Fruit fly (Drosophila melanogaster) whole organism, embryonic: ENCODE measurements around the gene 14-3-3epsilon.

ENCODE experiments used
- ATbp ChIP-seq: fragments of 200-800 bp; sonication (Bioruptor generic); optimal IDR thresholded peaks from 2 replicates; lab custom pipeline; 2017; ENCODE audit warnings: missing biosample characterization, mild to moderate bottlenecking, missing genetic modification characterization, missing genetic modification reagents
- BEAF-32 ChIP-seq: fragments of 200-800 bp; sonication (Bioruptor generic); optimal IDR thresholded peaks from 3 replicates; lab custom pipeline; 2017; ENCODE audit warnings: missing biosample characterization, missing genetic modification characterization, mild to moderate bottlenecking, moderate library complexity, missing genetic modification reagents
- CG11398 ChIP-seq: fragments of 200-800 bp; sonication (Bioruptor generic); optimal IDR thresholded peaks from 2 replicates; lab custom pipeline; 2016; ENCODE audit warnings: missing biosample characterization, missing genetic modification characterization
- CG13123 ChIP-seq: fragments of 200-800 bp; sonication (Bioruptor generic); optimal IDR thresholded peaks from 2 replicates; lab custom pipeline; 2016; ENCODE audit warnings: missing biosample characterization, missing genetic modification characterization
- CG15696 ChIP-seq: fragments of 200-800 bp; sonication (Bioruptor generic); optimal IDR thresholded peaks from 2 replicates; lab custom pipeline; 2019; ENCODE audit warnings: missing biosample characterization, mild to moderate bottlenecking, missing genetic modification characterization, moderate library complexity
- CG16779 ChIP-seq: fragments of 200-800 bp; sonication (Bioruptor generic); IDR thresholded peaks from 2 replicates; pipeline ENCODE4 v1.3.6; 2022; ENCODE audit warnings: missing biosample characterization, missing genetic modification characterization
- CG17328 ChIP-seq: fragments of 200-800 bp; sonication (Bioruptor generic); IDR thresholded peaks from 2 replicates; pipeline ENCODE4 v1.3.6; 2022; ENCODE audit warnings: missing biosample characterization, missing genetic modification characterization
- CG1792 ChIP-seq: fragments of 200-800 bp; sonication (Bioruptor generic); optimal IDR thresholded peaks from 2 replicates; lab custom pipeline; 2016; ENCODE audit warnings: missing biosample characterization, missing genetic modification characterization
- CG2116 ChIP-seq: fragments of 200-800 bp; sonication (Bioruptor generic); optimal IDR thresholded peaks from 3 replicates; lab custom pipeline; 2018; ENCODE audit warnings: missing biosample characterization, mild to moderate bottlenecking, missing genetic modification characterization
- CG3407 ChIP-seq: fragments of 200-800 bp; sonication (Bioruptor generic); optimal IDR thresholded peaks from 2 replicates; lab custom pipeline; 2018; ENCODE audit warnings: missing biosample characterization, mild to moderate bottlenecking, missing genetic modification characterization
- CG3838 ChIP-seq: fragments of 200-800 bp; sonication (Bioruptor generic); optimal IDR thresholded peaks from 3 replicates; lab custom pipeline; 2016; ENCODE audit warnings: missing biosample characterization, missing genetic modification characterization
- CG3995 ChIP-seq: fragments of 200-800 bp; sonication (Bioruptor generic); optimal IDR thresholded peaks from 3 replicates; lab custom pipeline; 2016; ENCODE audit warnings: missing biosample characterization, missing genetic modification characterization
- CG4404 ChIP-seq: fragments of 200-800 bp; sonication (Bioruptor generic); IDR thresholded peaks from 2 replicates; pipeline ENCODE4 v1.3.6; 2022; ENCODE audit warnings: missing biosample characterization, missing genetic modification characterization
- CG8359 ChIP-seq: fragments of 200-800 bp; sonication (Bioruptor generic); optimal IDR thresholded peaks from 2 replicates; lab custom pipeline; 2017; ENCODE audit warnings: missing biosample characterization, mild to moderate bottlenecking, missing genetic modification characterization, borderline replicate concordance
- CG8765 ChIP-seq: fragments of 200-800 bp; sonication (Bioruptor generic); IDR thresholded peaks from 2 replicates; pipeline ENCODE4 v1.3.6; 2022; ENCODE audit warnings: missing biosample characterization, missing genetic modification characterization
- CG9797 ChIP-seq: fragments of 200-800 bp; sonication (Bioruptor generic); optimal IDR thresholded peaks from 3 replicates; lab custom pipeline; 2018; ENCODE audit warnings: missing biosample characterization, mild to moderate bottlenecking, missing genetic modification characterization
- Chrac-16 ChIP-seq: fragments of 200-800 bp; sonication (Bioruptor generic); optimal IDR thresholded peaks from 3 replicates; lab custom pipeline; 2016; ENCODE audit warnings: missing biosample characterization, missing genetic modification characterization
- Deaf1 ChIP-seq: fragments of 200-800 bp; optimal IDR thresholded peaks from 3 replicates; lab custom pipeline; 2019; ENCODE audit warnings: missing biosample characterization, mild to moderate bottlenecking, missing genetic modification characterization, moderate library complexity
- Dfd ChIP-seq, 2 experiments: fragments of >200 bp; optimal IDR thresholded peaks; 2 replicates each; lab custom pipeline; 2017; ENCODE audit warnings: missing biosample characterization in 2 of 2, missing genetic modification characterization in 2 of 2
- E2f1 ChIP-seq: fragments of 200-800 bp; sonication (Bioruptor generic); IDR thresholded peaks from 2 replicates; pipeline ENCODE4 v1.3.6; 2022; ENCODE audit warnings: missing biosample characterization, missing genetic modification characterization
- HLHmδ ChIP-seq: fragments of 200-800 bp; sonication (Bioruptor generic); optimal IDR thresholded peaks from 2 replicates; lab custom pipeline; 2018; ENCODE audit warnings: missing biosample characterization, mild to moderate bottlenecking, missing genetic modification characterization, moderate library complexity
- Kr ChIP-seq: fragments of 200-800 bp; sonication (Bioruptor generic); optimal IDR thresholded peaks from 2 replicates; lab custom pipeline; 2017; ENCODE audit warnings: missing biosample characterization, mild to moderate bottlenecking, missing genetic modification characterization
- Nf-YA ChIP-seq: fragments of 200-800 bp; sonication (Bioruptor generic); IDR thresholded peaks from 2 replicates; pipeline ENCODE4 v1.3.6; 2022; ENCODE audit warnings: missing biosample characterization, missing genetic modification characterization
- Oli ChIP-seq: fragments of 200-800 bp; sonication (Bioruptor generic); optimal IDR thresholded peaks from 2 replicates; lab custom pipeline; 2018; ENCODE audit warnings: missing biosample characterization, mild to moderate bottlenecking, missing genetic modification characterization, moderate library complexity
- PHDP ChIP-seq: fragments of 200-800 bp; sonication (Bioruptor generic); optimal IDR thresholded peaks from 3 replicates; lab custom pipeline; 2018; ENCODE audit warnings: missing biosample characterization, mild to moderate bottlenecking, missing genetic modification characterization, moderate library complexity
- Sox102F ChIP-seq: fragments of 200-800 bp; sonication (Bioruptor generic); optimal IDR thresholded peaks from 2 replicates; lab custom pipeline; 2018; ENCODE audit warnings: missing biosample characterization, mild to moderate bottlenecking, missing genetic modification characterization, moderate library complexity
- bowl ChIP-seq: fragments of 200-800 bp; sonication (Bioruptor generic); IDR thresholded peaks from 2 replicates; pipeline ENCODE4 v1.3.6; 2022; ENCODE audit warnings: missing biosample characterization, missing genetic modification characterization
- dati ChIP-seq: fragments of 200-800 bp; sonication (Bioruptor generic); IDR thresholded peaks from 2 replicates; pipeline ENCODE4 v1.3.6; 2022; ENCODE audit warnings: missing biosample characterization, missing genetic modification characterization
- dm ChIP-seq: fragments of 200-800 bp; sonication (Bioruptor generic); optimal IDR thresholded peaks from 3 replicates; lab custom pipeline; 2016; ENCODE audit warnings: missing biosample characterization, missing genetic modification characterization
- fd64A ChIP-seq: fragments of 200-800 bp; sonication (Bioruptor generic); optimal IDR thresholded peaks from 3 replicates; lab custom pipeline; 2018; ENCODE audit warnings: missing biosample characterization, mild to moderate bottlenecking, missing genetic modification characterization
- fu2 ChIP-seq: fragments of 200-800 bp; sonication (Bioruptor generic); optimal IDR thresholded peaks from 2 replicates; lab custom pipeline; 2016; ENCODE audit warnings: missing biosample characterization, missing genetic modification characterization
- gro ChIP-seq: fragments of 200-800 bp; sonication (Bioruptor generic); optimal IDR thresholded peaks from 2 replicates; lab custom pipeline; 2016; ENCODE audit warnings: missing biosample characterization, missing genetic modification characterization
- ham ChIP-seq: fragments of 200-800 bp; sonication (Bioruptor generic); IDR thresholded peaks from 2 replicates; pipeline ENCODE4 v1.3.6; 2022; ENCODE audit warnings: missing biosample characterization, missing genetic modification characterization
- her ChIP-seq: fragments of 200-800 bp; sonication (Bioruptor generic); optimal IDR thresholded peaks from 2 replicates; lab custom pipeline; 2016; ENCODE audit warnings: missing biosample characterization, missing genetic modification characterization
- kah ChIP-seq: fragments of 200-800 bp; sonication (Bioruptor generic); optimal IDR thresholded peaks from 2 replicates; lab custom pipeline; 2018; ENCODE audit warnings: missing biosample characterization, mild to moderate bottlenecking, missing genetic modification characterization
- ken ChIP-seq: fragments of 200-800 bp; sonication (Bioruptor generic); IDR thresholded peaks from 3 replicates; pipeline ENCODE4 v1.3.6; 2022; ENCODE audit warnings: missing biosample characterization, missing genetic modification characterization
- klu ChIP-seq: fragments of 200-800 bp; sonication (Bioruptor generic); IDR thresholded peaks from 2 replicates; pipeline ENCODE4 v1.3.6; 2022; ENCODE audit warnings: missing biosample characterization, missing genetic modification characterization
- mirr ChIP-seq: fragments of 200-800 bp; sonication (Bioruptor generic); optimal IDR thresholded peaks from 3 replicates; lab custom pipeline; 2018; ENCODE audit warnings: missing biosample characterization, mild to moderate bottlenecking, missing genetic modification characterization
- peb ChIP-seq: fragments of 200-800 bp; sonication (Bioruptor generic); IDR thresholded peaks from 2 replicates; pipeline ENCODE4 v1.3.6; 2022; ENCODE audit warnings: missing biosample characterization, missing genetic modification characterization
- phol ChIP-seq: fragments of 200-800 bp; sonication (Bioruptor generic); optimal IDR thresholded peaks from 3 replicates; lab custom pipeline; 2018; ENCODE audit warnings: missing biosample characterization, mild to moderate bottlenecking, missing genetic modification characterization, moderate library complexity
- pzg ChIP-seq: fragments of 200-800 bp; sonication (Bioruptor generic); optimal IDR thresholded peaks from 3 replicates; lab custom pipeline; 2018; ENCODE audit warnings: missing biosample characterization, mild to moderate bottlenecking, missing genetic modification characterization, moderate library complexity
- repo ChIP-seq: fragments of 200-800 bp; sonication (Bioruptor generic); optimal IDR thresholded peaks from 2 replicates; lab custom pipeline; 2016; ENCODE audit warnings: missing biosample characterization, missing genetic modification characterization
- schlank ChIP-seq: fragments of 200-800 bp; sonication (Bioruptor generic); optimal IDR thresholded peaks from 2 replicates; lab custom pipeline; 2018; ENCODE audit warnings: missing biosample characterization, mild to moderate bottlenecking, missing genetic modification characterization
- sisA ChIP-seq: fragments of 200-800 bp; sonication (Bioruptor generic); IDR thresholded peaks from 2 replicates; pipeline ENCODE4 v1.3.6; 2022; ENCODE audit warnings: missing biosample characterization, missing genetic modification characterization
- sqz ChIP-seq: fragments of 200-800 bp; sonication (Bioruptor generic); optimal IDR thresholded peaks from 3 replicates; lab custom pipeline; 2018; ENCODE audit warnings: missing biosample characterization, mild to moderate bottlenecking, missing genetic modification characterization
- tgo ChIP-seq: fragments of 200-800 bp; sonication (Bioruptor generic); IDR thresholded peaks from 3 replicates; pipeline ENCODE4 v1.3.6; 2022; ENCODE audit warnings: missing biosample characterization, missing genetic modification characterization
- tio ChIP-seq: fragments of 200-800 bp; sonication (Bioruptor generic); optimal IDR thresholded peaks from 2 replicates; lab custom pipeline; 2017; ENCODE audit warnings: missing biosample characterization, missing genetic modification characterization, inconsistent platforms
- ttk ChIP-seq: fragments of 200-800 bp; sonication (Bioruptor generic); IDR thresholded peaks from 2 replicates; pipeline ENCODE4 v2.1.2; 2022; ENCODE audit warnings: missing biosample characterization, missing genetic modification characterization
- vvl ChIP-seq: fragments of 200-800 bp; sonication (Bioruptor generic); IDR thresholded peaks from 2 replicates; pipeline ENCODE4 v1.3.6; 2022; ENCODE audit warnings: missing biosample characterization, missing genetic modification characterization
- wor ChIP-seq: fragments of 200-800 bp; sonication (Bioruptor generic); IDR thresholded peaks from 2 replicates; pipeline ENCODE4 v1.3.6; 2022; ENCODE audit warnings: missing biosample characterization, missing genetic modification characterization
- yki ChIP-seq: fragments of >200 bp; optimal IDR thresholded peaks from 3 replicates; lab custom pipeline; 2018

The 14-3-3epsilon gene

dm6 chr3R:18274328-18275098 lies 32.2 kb downstream of the 14-3-3epsilon start, which contains the start of the genes Vps39 and eIF1A (continued):
- TF ChIP-seq ken (GFP tag; lab: Robert Waterston, UW), result no peak
- TF ChIP-seq klu (GFP tag; lab: Robert Waterston, UW), result no peak
- TF ChIP-seq dati (GFP tag; lab: Robert Waterston, UW), result no peak
- no peak for TF ChIP-seq Nf-YA (GFP tag; lab: Robert Waterston, UW)
- no peak for TF ChIP-seq CG8765 (GFP tag; lab: Robert Waterston, UW)
- TF ChIP-seq pzg (GFP tag; lab: Kevin White, UChicago), result peak; percentile 82
- no peak for TF ChIP-seq fu2
- TF ChIP-seq wor, result no peak
- peak; percentile 53 for TF ChIP-seq CG3995 (GFP tag; lab: Kevin White, UChicago)
- TF ChIP-seq PHDP (tag; lab: Kevin White, UChicago), result peak; percentile 39
- TF ChIP-seq CG8359, result no peak
- no peak for TF ChIP-seq CG17328
- TF ChIP-seq CG1792 (GFP tag; lab: Kevin White, UChicago), result no peak
- TF ChIP-seq repo (GFP tag; lab: Kevin White, UChicago), result no peak
- TF ChIP-seq CG16779 (GFP tag; lab: Robert Waterston, UW), result no peak
- peak; percentile 49 for TF ChIP-seq phol
- TF ChIP-seq ham (GFP tag; lab: Robert Waterston, UW), result no peak
- no peak for TF ChIP-seq kah (GFP tag; lab: Kevin White, UChicago)
- no peak for TF ChIP-seq mirr
- no peak for TF ChIP-seq her (GFP tag; lab: Kevin White, UChicago)
- TF ChIP-seq E2f1 (GFP tag; lab: Robert Waterston, UW), result no peak; the same call in 1 of the 2 replicates
- TF ChIP-seq tio (GFP tag; lab: Kevin White, UChicago), result no peak
- no peak for TF ChIP-seq sqz (GFP tag; lab: Kevin White, UChicago)
- TF ChIP-seq CG9797 (GFP tag; lab: Kevin White, UChicago), result peak; percentile 19
- TF ChIP-seq ttk (GFP tag; lab: Robert Waterston, UW), result no peak
- peak; percentile 76 for TF ChIP-seq dm (GFP tag; lab: Kevin White, UChicago)
- TF ChIP-seq sisA (GFP tag; lab: Robert Waterston, UW), result no peak; the same call in 1 of the 2 replicates
- TF ChIP-seq tgo (GFP tag; lab: Robert Waterston, UW), result no peak; the same call in 2 of the 3 replicates
- no peak for TF ChIP-seq CG3407 (GFP tag; lab: Kevin White, UChicago)
- no peak for TF ChIP-seq Kr
- TF ChIP-seq CG15696 (tag; lab: Kevin White, UChicago), result peak; percentile 41
- TF ChIP-seq fd64A, result no peak
- no peak for TF ChIP-seq HLHmδ
- TF ChIP-seq vvl, result no peak
- peak; percentile 44 for TF ChIP-seq Chrac-16 (GFP tag; lab: Kevin White, UChicago)
- peak; percentile 44 for TF ChIP-seq CG13123 (GFP tag; lab: Kevin White, UChicago)
- peak; percentile 92 for TF ChIP-seq BEAF-32 (GFP tag; lab: Kevin White, UChicago)
- no peak for TF ChIP-seq Oli (tag; lab: Kevin White, UChicago)
- peak; percentile 43 for TF ChIP-seq gro (GFP tag; lab: Kevin White, UChicago)
- TF ChIP-seq, all 482 proteins: peak for 164

DNA sequence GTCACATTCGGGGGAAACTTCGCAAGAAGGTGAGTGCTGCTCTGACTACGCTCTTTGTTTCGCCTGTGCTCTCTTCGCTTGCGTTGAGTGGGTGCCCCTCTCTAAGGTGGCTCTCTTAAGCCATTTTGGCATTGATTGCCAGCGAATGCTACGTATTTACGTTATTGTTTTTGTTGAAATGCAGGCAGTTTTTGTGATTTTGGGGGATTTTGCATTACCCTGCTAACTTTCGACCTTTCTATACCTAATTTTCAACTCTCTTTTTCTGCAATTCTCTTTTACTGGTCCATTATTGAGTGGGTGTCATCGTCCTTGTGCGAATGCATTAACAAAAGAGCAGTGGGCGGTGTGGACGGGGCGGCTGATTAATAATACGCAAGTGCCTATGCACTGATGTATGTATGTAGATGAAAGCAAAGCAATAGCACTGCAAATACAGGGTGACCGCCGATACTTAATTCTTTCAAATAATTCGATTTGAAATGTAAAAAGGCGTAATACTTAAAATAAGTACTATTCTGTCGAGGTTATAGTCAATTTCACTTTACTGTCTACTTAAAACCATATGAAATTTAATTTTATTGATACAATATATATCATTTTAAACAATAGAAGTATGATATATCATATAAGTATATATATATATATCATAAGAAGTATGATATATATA lies 32.9 kb downstream of the 14-3-3epsilon start:
- TF ChIP-seq Deaf1 (no peak), CG2116 (GFP tag; lab: Kevin White, UChicago) (no peak), CG11398 (GFP tag; lab: Kevin White, UChicago) (no peak), ATbp (no peak), CG3838 (GFP tag; lab: Kevin White, UChicago) (no peak), Sox102F (GFP tag; lab: Kevin White, UChicago) (no peak), yki (lab: Kevin White, UChicago) (no peak), schlank (tag; lab: Kevin White, UChicago) (no peak), sqz (GFP tag; lab: Kevin White, UChicago) (no peak), bowl (no peak), pzg (GFP tag; lab: Kevin White, UChicago) (no peak), CG4404 (GFP tag; lab: Robert Waterston, UW) (no peak), Dfd (GFP tag; optimal IDR thresholded peaks at IDR 0.05; lab: Kevin White, UChicago) (no peak), peb (GFP tag; lab: Robert Waterston, UW) (no peak)
